Worm (Caenorhabditis elegans): ENCODE data around the gene repo-1.

The repo-1 gene

DNA sequence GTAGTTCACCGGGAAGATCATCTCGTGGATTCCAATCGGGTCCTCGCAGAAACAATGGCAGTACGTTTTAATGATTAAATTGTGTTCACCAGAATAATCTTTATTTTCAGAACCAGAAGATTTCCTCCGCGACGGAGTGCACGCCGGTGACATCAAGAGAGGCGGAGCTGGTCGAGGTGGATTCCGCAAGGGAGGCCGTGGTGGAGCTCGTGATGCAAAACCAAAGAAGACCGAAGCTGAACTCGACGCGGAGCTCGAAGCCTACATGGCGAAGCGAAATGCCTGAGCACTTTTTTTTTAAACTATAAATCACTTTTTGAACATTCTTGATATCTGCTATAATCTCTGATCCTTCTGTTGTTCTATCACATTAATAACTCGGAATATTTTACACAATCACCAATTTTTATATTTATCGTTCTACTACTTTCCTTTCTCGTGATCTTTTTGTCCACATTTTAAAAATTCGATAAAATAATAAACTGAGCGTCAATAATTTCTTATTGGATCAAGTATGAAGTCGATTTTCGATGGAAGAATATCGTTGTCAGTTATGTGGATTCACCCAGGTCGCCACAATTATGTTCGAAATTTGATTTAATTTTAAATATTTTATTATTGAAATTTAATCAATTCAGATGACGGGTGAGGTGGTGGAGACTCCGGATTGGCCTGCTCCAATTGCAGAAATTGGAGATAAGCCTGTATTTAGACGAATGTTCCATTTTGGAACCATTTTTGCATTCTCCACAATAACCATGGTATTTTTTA, 40.2 kb downstream of the repo-1 start, which contains the start of gene dhhc-6:
Gene dhhc-6 (plus strand): TSS at position 639 of the 771 bp plus-strand sequence.
- no peak for TF ChIP-seq mdl-1 (tag; optimal IDR thresholded peaks at IDR 0.05)
- TF ChIP-seq sma-9 (GFP tag; optimal IDR thresholded peaks at IDR 0.05), result no peak
- no peak for TF ChIP-seq sma-9 (tag; optimal IDR thresholded peaks at IDR 0.05)
- no peak for TF ChIP-seq unc-55 (GFP tag; optimal IDR thresholded peaks at IDR 0.05)

- TF ChIP-seq ztf-11 (tag; optimal IDR thresholded peaks at IDR 0.05), result no peak
- no peak for TF ChIP-seq lin-11 (tag; optimal IDR thresholded peaks at IDR 0.05)
- peak in 1 of 2 experiments; percentile 15 for TF ChIP-seq lsy-2 (tag; optimal IDR thresholded peaks at IDR 0.05)
- no peak for TF ChIP-seq elt-3 (tag; optimal IDR thresholded peaks at IDR 0.05)
- no peak for TF ChIP-seq sma-9 (GFP tag; optimal IDR thresholded peaks at IDR 0.05)
- TF ChIP-seq sma-9 (tag; optimal IDR thresholded peaks at IDR 0.05), result no peak
- TF ChIP-seq blmp-1 (tag; optimal IDR thresholded peaks at IDR 0.05; ENCODE audit: insufficient read depth), result no peak
- TF ChIP-seq elt-1 (tag; optimal IDR thresholded peaks at IDR 0.05), result no peak
- TF ChIP-seq unc-62 (GFP tag; optimal IDR thresholded peaks at IDR 0.05), result no peak
- no peak for TF ChIP-seq nhr-11 (tag; optimal IDR thresholded peaks at IDR 0.05)
Measured at ce11 chrIV:12126740-12127472, 42.6 kb downstream of the repo-1 start.

- no peak for TF ChIP-seq ZK546.5 (tag; optimal IDR thresholded peaks at IDR 0.05)
- TF ChIP-seq nhr-21 (tag; optimal IDR thresholded peaks at IDR 0.05), result no peak
- TF ChIP-seq lsy-2 (tag; optimal IDR thresholded peaks at IDR 0.05), result peak in 1 of 2 experiments; percentile 43
- TF ChIP-seq gmeb-1 (tag; optimal IDR thresholded peaks at IDR 0.05), result no peak
- TF ChIP-seq sma-9 (GFP tag; optimal IDR thresholded peaks at IDR 0.05), result no peak
- no peak for TF ChIP-seq sma-9 (tag; optimal IDR thresholded peaks at IDR 0.05)
- TF ChIP-seq unc-55 (GFP tag; optimal IDR thresholded peaks at IDR 0.05), result peak; percentile 31
- TF ChIP-seq F13H6.1 (tag; optimal IDR thresholded peaks at IDR 0.05), result no peak
- TF ChIP-seq lin-11 (tag; optimal IDR thresholded peaks at IDR 0.05), result no peak
- peak; percentile 73 for TF ChIP-seq nhr-129 (tag; optimal IDR thresholded peaks at IDR 0.05)
- TF ChIP-seq ceh-82 (tag; optimal IDR thresholded peaks at IDR 0.05), result no peak
Measured at ce11 chrIV:12127838-12128237, 43.6 kb downstream of the repo-1 start.

DNA sequence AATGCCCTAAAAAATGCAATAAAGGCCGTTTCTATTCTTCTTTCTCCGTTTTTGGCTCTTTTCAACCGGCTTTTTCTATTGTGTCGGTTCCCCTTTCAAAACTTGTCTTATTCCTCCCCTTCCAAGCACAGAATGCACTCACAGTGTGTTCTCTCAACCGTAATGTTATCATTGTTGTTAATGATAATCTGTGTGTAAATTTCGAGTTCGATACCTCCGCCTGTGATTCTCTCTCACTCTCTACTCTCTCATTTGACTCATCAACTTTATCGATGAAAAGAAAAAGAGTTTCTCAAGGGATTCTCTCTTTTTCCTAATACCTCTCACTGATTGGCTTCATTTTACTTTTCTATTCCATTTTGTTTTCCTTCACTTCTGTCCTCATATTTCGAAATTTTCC, 44.4 kb downstream of the repo-1 start:
- TF ChIP-seq blmp-1 (tag; optimal IDR thresholded peaks at IDR 0.05; ENCODE audit: insufficient read depth), result no peak
- peak; percentile 31 for TF ChIP-seq C34F6.9 (tag; optimal IDR thresholded peaks at IDR 0.05)
- no peak for TF ChIP-seq lin-13 (GFP tag; optimal IDR thresholded peaks at IDR 0.05)
- peak; percentile 11 for TF ChIP-seq nhr-129 (tag; optimal IDR thresholded peaks at IDR 0.05)
- TF ChIP-seq fos-1 (tag; optimal IDR thresholded peaks at IDR 0.05), result peak; percentile 90
- TF ChIP-seq ztf-4 (tag; optimal IDR thresholded peaks at IDR 0.05), result no peak
- no peak for TF ChIP-seq nhr-12 (tag; optimal IDR thresholded peaks at IDR 0.05)
- TF ChIP-seq unc-55 (GFP tag; optimal IDR thresholded peaks at IDR 0.05), result peak; percentile 54
- TF ChIP-seq gmeb-1 (tag; optimal IDR thresholded peaks at IDR 0.05), result no peak
- TF ChIP-seq egl-27 (tag; optimal IDR thresholded peaks at IDR 0.05), result no peak
- no peak for TF ChIP-seq unc-62 (GFP tag; optimal IDR thresholded peaks at IDR 0.05)
- TF ChIP-seq nhr-237 (tag; optimal IDR thresholded peaks at IDR 0.05), result no peak
- TF ChIP-seq ztf-1 (GFP tag; conservative IDR thresholded peaks at IDR 0.05), result no peak

DNA sequence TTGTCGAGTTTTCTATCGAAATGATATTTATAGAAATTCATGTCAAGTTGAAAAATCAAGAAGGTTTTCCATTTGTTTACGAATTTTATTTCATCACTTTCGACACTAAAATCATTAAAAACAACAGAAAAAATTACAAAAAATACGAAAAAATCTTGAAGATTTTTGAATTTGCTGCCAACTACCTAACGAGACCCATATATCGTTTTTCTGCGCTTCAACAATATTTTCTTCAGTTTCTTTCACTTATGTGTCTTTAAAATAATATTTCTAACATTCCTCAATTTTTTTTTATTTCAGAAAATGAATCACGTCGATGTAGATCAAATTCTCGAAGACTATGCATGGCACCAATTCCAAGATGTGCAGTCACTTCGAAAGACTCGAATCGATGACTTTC, 44.9 kb downstream of the repo-1 start, which contains the start of gene lin-24:
Gene lin-24 (plus strand): TSS at position 301 of the 400 bp plus-strand sequence.
- TF ChIP-seq nhr-10 (tag; optimal IDR thresholded peaks at IDR 0.05) (no peak), nhr-23 (tag; optimal IDR thresholded peaks at IDR 0.05) (no peak), zag-1 (tag; optimal IDR thresholded peaks at IDR 0.05) (no peak), snpc-4 (tag; optimal IDR thresholded peaks at IDR 0.05) (no peak), mdl-1 (tag; optimal IDR thresholded peaks at IDR 0.05) (no peak), elt-1 (tag; optimal IDR thresholded peaks at IDR 0.05) (no peak), crh-2 (tag; optimal IDR thresholded peaks at IDR 0.05) (no peak), lin-11 (tag; optimal IDR thresholded peaks at IDR 0.05) (no peak), unc-62 (GFP tag; optimal IDR thresholded peaks at IDR 0.05) (no peak), ztf-1 (GFP tag; conservative IDR thresholded peaks at IDR 0.05) (no peak), ZK546.5 (tag; optimal IDR thresholded peaks at IDR 0.05) (no peak), ztf-11 (tag; optimal IDR thresholded peaks at IDR 0.05) (no peak), lsy-2 (tag; optimal IDR thresholded peaks at IDR 0.05) (no peak), nhr-237 (tag; optimal IDR thresholded peaks at IDR 0.05) (no peak), ztf-4 (tag; optimal IDR thresholded peaks at IDR 0.05) (no peak), peb-1 (tag; optimal IDR thresholded peaks at IDR 0.05) (no peak), sma-9 (GFP tag; optimal IDR thresholded peaks at IDR 0.05) (no peak), sma-9 (tag; optimal IDR thresholded peaks at IDR 0.05) (no peak), unc-55 (GFP tag; optimal IDR thresholded peaks at IDR 0.05) (no peak), unc-39 (tag; optimal IDR thresholded peaks at IDR 0.05) (no peak)
